Fruit fly (Drosophila melanogaster) whole organism, embryonic: Measurements from ENCODE around the gene CG8562.

Experiments used
- Abd-B ChIP-seq: fragments of 200-800 bp; sonication (Bioruptor generic); optimal IDR thresholded peaks from 2 replicates; lab custom pipeline; 2018; ENCODE audit warnings: missing biosample characterization, mild to moderate bottlenecking, missing genetic modification characterization, moderate library complexity
- Atf-2 ChIP-seq: fragments of 200-800 bp; sonication (Bioruptor generic); optimal IDR thresholded peaks from 2 replicates; lab custom pipeline; 2016; ENCODE audit warnings: missing biosample characterization, missing genetic modification characterization
- CG10209 ChIP-seq: fragments of 200-800 bp; sonication (Bioruptor generic); optimal IDR thresholded peaks from 3 replicates; lab custom pipeline; 2017; ENCODE audit warnings: missing biosample characterization, mild to moderate bottlenecking, missing genetic modification characterization, missing genetic modification reagents
- CG11247 ChIP-seq: fragments of 200-800 bp; sonication (Bioruptor generic); IDR thresholded peaks from 2 replicates; pipeline ENCODE4 v1.3.6; 2022; ENCODE audit warnings: missing biosample characterization, missing genetic modification characterization
- CG14710 ChIP-seq: fragments of 200-800 bp; sonication (Bioruptor generic); optimal IDR thresholded peaks from 3 replicates; lab custom pipeline; 2019; ENCODE audit warnings: missing biosample characterization, mild to moderate bottlenecking, missing genetic modification characterization, moderate library complexity
- CG15479 ChIP-seq: fragments of 200-800 bp; sonication (Bioruptor generic); optimal IDR thresholded peaks from 3 replicates; lab custom pipeline; 2019; ENCODE audit warnings: missing biosample characterization, mild to moderate bottlenecking, missing genetic modification characterization, moderate library complexity
- CG17361 ChIP-seq: fragments of 200-800 bp; sonication (Bioruptor generic); IDR thresholded peaks from 3 replicates; pipeline ENCODE4 v1.3.6; 2022; ENCODE audit warnings: missing biosample characterization, missing genetic modification characterization
- CG1832 ChIP-seq: fragments of 200-800 bp; sonication (Bioruptor generic); optimal IDR thresholded peaks from 2 replicates; lab custom pipeline; 2017; ENCODE audit warnings: missing biosample characterization, mild to moderate bottlenecking, missing genetic modification characterization, inconsistent platforms
- CG18599 ChIP-seq: fragments of 200-800 bp; sonication (Bioruptor generic); optimal IDR thresholded peaks from 3 replicates; lab custom pipeline; 2017; ENCODE audit warnings: missing biosample characterization, missing genetic modification characterization, mild to moderate bottlenecking, moderate library complexity, missing genetic modification reagents
- CG31441 ChIP-seq: fragments of 200-800 bp; sonication (Bioruptor generic); IDR thresholded peaks from 2 replicates; pipeline ENCODE4 v1.3.6; 2022; ENCODE audit warnings: missing biosample characterization, missing genetic modification characterization
- CG3163 ChIP-seq: fragments of 200-800 bp; sonication (Bioruptor generic); optimal IDR thresholded peaks from 3 replicates; lab custom pipeline; 2016; ENCODE audit warnings: missing biosample characterization, missing genetic modification characterization
- CG33213 ChIP-seq: fragments of 200-800 bp; sonication (Bioruptor generic); optimal IDR thresholded peaks from 3 replicates; lab custom pipeline; 2016; ENCODE audit warnings: missing biosample characterization, missing genetic modification characterization
- CG34422 ChIP-seq: fragments of 200-800 bp; sonication (Bioruptor generic); IDR thresholded peaks from 3 replicates; pipeline ENCODE4 v1.3.6; 2022; ENCODE audit warnings: missing biosample characterization, missing genetic modification characterization
- CG3726 ChIP-seq: fragments of 200-800 bp; sonication (Bioruptor generic); IDR thresholded peaks from 3 replicates; pipeline ENCODE4, ENCODE4 v1.3.6; 2022; ENCODE audit warnings: missing biosample characterization, missing genetic modification characterization
- CG8089 ChIP-seq: fragments of 200-800 bp; sonication (Bioruptor generic); optimal IDR thresholded peaks from 3 replicates; lab custom pipeline; 2016; ENCODE audit warnings: missing biosample characterization, missing genetic modification characterization
- Drgx ChIP-seq: fragments of 200-800 bp; sonication (Bioruptor generic); IDR thresholded peaks from 2 replicates; pipeline ENCODE4 v1.3.6; 2022; ENCODE audit warnings: missing biosample characterization, missing genetic modification characterization
- Eip74EF ChIP-seq, 2 experiments: fragments of 200-800 bp in 1 of 2; fragments of >200 bp in 1 of 2; sonication (Bioruptor generic) in 1 of 2; optimal IDR thresholded peaks; 2 replicates each; lab custom pipeline; 2017 to 2019; ENCODE audit warnings: missing biosample characterization in 2 of 2, missing genetic modification characterization in 2 of 2, mild to moderate bottlenecking in 1 of 2, moderate library complexity in 1 of 2
- HmgD ChIP-seq: fragments of 200-800 bp; sonication (Bioruptor generic); optimal IDR thresholded peaks from 3 replicates; lab custom pipeline; 2016; ENCODE audit warnings: missing biosample characterization, missing genetic modification characterization
- Hr3 ChIP-seq: fragments of 200-800 bp; sonication (Bioruptor generic); optimal IDR thresholded peaks from 3 replicates; lab custom pipeline; 2016; ENCODE audit warnings: missing biosample characterization, missing genetic modification characterization
- Hr78 ChIP-seq, 2 experiments: fragments of 200-800 bp in 1 of 2; fragments of >200 bp in 1 of 2; sonication (Bioruptor generic) in 1 of 2; optimal IDR thresholded peaks; 2 replicates each; lab custom pipeline; 2017 to 2019; ENCODE audit warnings: missing biosample characterization in 2 of 2, missing genetic modification characterization in 2 of 2, mild to moderate bottlenecking in 1 of 2, moderate library complexity in 1 of 2
- Hsf ChIP-seq: fragments of 200-800 bp; sonication (Bioruptor generic); optimal IDR thresholded peaks from 3 replicates; lab custom pipeline; 2016; ENCODE audit warnings: missing biosample characterization, missing genetic modification characterization
- Oaz ChIP-seq: fragments of 200-800 bp; sonication (Bioruptor generic); IDR thresholded peaks from 2 replicates; pipeline ENCODE4 v1.3.6; 2022; ENCODE audit warnings: missing biosample characterization, missing genetic modification characterization
- PHDP ChIP-seq: fragments of 200-800 bp; sonication (Bioruptor generic); optimal IDR thresholded peaks from 3 replicates; lab custom pipeline; 2018; ENCODE audit warnings: missing biosample characterization, mild to moderate bottlenecking, missing genetic modification characterization, moderate library complexity
- Ptx1 ChIP-seq: fragments of 200-800 bp; sonication (Bioruptor generic); IDR thresholded peaks from 2 replicates; pipeline ENCODE4 v1.3.6; 2022; ENCODE audit warnings: missing biosample characterization, missing genetic modification characterization
- Ravus ChIP-seq: fragments of 200-800 bp; sonication (Bioruptor generic); IDR thresholded peaks from 2 replicates; pipeline ENCODE4 v1.3.6; 2022; ENCODE audit warnings: missing biosample characterization, missing genetic modification characterization
- Rx ChIP-seq: fragments of 200-800 bp; sonication (Bioruptor generic); IDR thresholded peaks from 2 replicates; pipeline ENCODE4 v1.3.6; 2022; ENCODE audit warnings: missing biosample characterization, missing genetic modification characterization
- bowl ChIP-seq: fragments of 200-800 bp; sonication (Bioruptor generic); IDR thresholded peaks from 2 replicates; pipeline ENCODE4 v1.3.6; 2022; ENCODE audit warnings: missing biosample characterization, missing genetic modification characterization
- ci ChIP-seq: fragments of 200-800 bp; sonication (Bioruptor generic); IDR thresholded peaks from 3 replicates; pipeline ENCODE4 v1.3.6; 2022; ENCODE audit warnings: missing biosample characterization, missing genetic modification characterization
- dysf ChIP-seq: fragments of 200-800 bp; sonication (Bioruptor generic); IDR thresholded peaks from 3 replicates; pipeline ENCODE4 v1.3.6; 2022; ENCODE audit warnings: missing biosample characterization, missing genetic modification characterization
- esg ChIP-seq: fragments of 200-800 bp; sonication (Bioruptor generic); conservative IDR thresholded peaks from 2 replicates; pipeline ENCODE4 v1.3.6; 2022; ENCODE audit warnings: missing biosample characterization, missing genetic modification characterization
- fu2 ChIP-seq: fragments of 200-800 bp; sonication (Bioruptor generic); optimal IDR thresholded peaks from 2 replicates; lab custom pipeline; 2016; ENCODE audit warnings: missing biosample characterization, missing genetic modification characterization
- h ChIP-seq: fragments of >200 bp; optimal IDR thresholded peaks from 2 replicates; lab custom pipeline; 2017
- hb ChIP-seq: fragments of 200-800 bp; sonication (Bioruptor generic); IDR thresholded peaks from 3 replicates; pipeline ENCODE4 v1.3.6; 2022; ENCODE audit warnings: missing biosample characterization, missing genetic modification characterization; ENCODE audit not compliant: partially characterized antibody
- hbn ChIP-seq: fragments of 200-800 bp; sonication (Bioruptor generic); IDR thresholded peaks from 2 replicates; pipeline ENCODE4 v1.3.6; 2022; ENCODE audit warnings: missing biosample characterization, missing genetic modification characterization; ENCODE audit not compliant: partially characterized antibody
- insv ChIP-seq, 2 experiments: fragments of 200-800 bp; sonication (Bioruptor generic); optimal IDR thresholded peaks; 3 replicates each; lab custom pipeline; 2016 to 2018; ENCODE audit warnings: missing biosample characterization in 2 of 2, missing genetic modification characterization in 2 of 2
- lbe ChIP-seq: fragments of 200-800 bp; sonication (Bioruptor generic); optimal IDR thresholded peaks from 2 replicates; lab custom pipeline; 2016; ENCODE audit warnings: missing biosample characterization, mild to moderate bottlenecking, missing genetic modification characterization
- mirr ChIP-seq: fragments of 200-800 bp; sonication (Bioruptor generic); optimal IDR thresholded peaks from 3 replicates; lab custom pipeline; 2018; ENCODE audit warnings: missing biosample characterization, mild to moderate bottlenecking, missing genetic modification characterization
- psq ChIP-seq: fragments of 200-800 bp; sonication (Bioruptor generic); optimal IDR thresholded peaks from 2 replicates; lab custom pipeline; 2017; ENCODE audit warnings: missing biosample characterization, missing genetic modification characterization
- pzg ChIP-seq: fragments of 200-800 bp; sonication (Bioruptor generic); optimal IDR thresholded peaks from 3 replicates; lab custom pipeline; 2018; ENCODE audit warnings: missing biosample characterization, mild to moderate bottlenecking, missing genetic modification characterization, moderate library complexity
- repo ChIP-seq: fragments of 200-800 bp; sonication (Bioruptor generic); optimal IDR thresholded peaks from 2 replicates; lab custom pipeline; 2016; ENCODE audit warnings: missing biosample characterization, missing genetic modification characterization
- tap ChIP-seq: fragments of 200-800 bp; optimal IDR thresholded peaks from 3 replicates; lab custom pipeline; 2019; ENCODE audit warnings: missing biosample characterization, mild to moderate bottlenecking, missing genetic modification characterization, moderate library complexity
- ttk ChIP-seq: fragments of 200-800 bp; sonication (Bioruptor generic); IDR thresholded peaks from 2 replicates; pipeline ENCODE4 v2.1.2; 2022; ENCODE audit warnings: missing biosample characterization, missing genetic modification characterization
- twi ChIP-seq: fragments of 200-800 bp; optimal IDR thresholded peaks from 2 replicates; lab custom pipeline; 2019; ENCODE audit warnings: missing biosample characterization, mild to moderate bottlenecking, missing genetic modification characterization, moderate library complexity
- unc-4 ChIP-seq: fragments of 200-800 bp; sonication (Bioruptor generic); IDR thresholded peaks from 2 replicates; pipeline ENCODE4 v1.3.6; 2022; ENCODE audit warnings: missing biosample characterization, missing genetic modification characterization; ENCODE audit not compliant: partially characterized antibody
- yki ChIP-seq: fragments of >200 bp; optimal IDR thresholded peaks from 3 replicates; lab custom pipeline; 2018
- zen ChIP-seq: fragments of 200-800 bp; sonication (Bioruptor generic); optimal IDR thresholded peaks from 3 replicates; lab custom pipeline; 2018; ENCODE audit warnings: missing biosample characterization, mild to moderate bottlenecking, missing genetic modification characterization, moderate library complexity

The CG8562 gene

DNA sequence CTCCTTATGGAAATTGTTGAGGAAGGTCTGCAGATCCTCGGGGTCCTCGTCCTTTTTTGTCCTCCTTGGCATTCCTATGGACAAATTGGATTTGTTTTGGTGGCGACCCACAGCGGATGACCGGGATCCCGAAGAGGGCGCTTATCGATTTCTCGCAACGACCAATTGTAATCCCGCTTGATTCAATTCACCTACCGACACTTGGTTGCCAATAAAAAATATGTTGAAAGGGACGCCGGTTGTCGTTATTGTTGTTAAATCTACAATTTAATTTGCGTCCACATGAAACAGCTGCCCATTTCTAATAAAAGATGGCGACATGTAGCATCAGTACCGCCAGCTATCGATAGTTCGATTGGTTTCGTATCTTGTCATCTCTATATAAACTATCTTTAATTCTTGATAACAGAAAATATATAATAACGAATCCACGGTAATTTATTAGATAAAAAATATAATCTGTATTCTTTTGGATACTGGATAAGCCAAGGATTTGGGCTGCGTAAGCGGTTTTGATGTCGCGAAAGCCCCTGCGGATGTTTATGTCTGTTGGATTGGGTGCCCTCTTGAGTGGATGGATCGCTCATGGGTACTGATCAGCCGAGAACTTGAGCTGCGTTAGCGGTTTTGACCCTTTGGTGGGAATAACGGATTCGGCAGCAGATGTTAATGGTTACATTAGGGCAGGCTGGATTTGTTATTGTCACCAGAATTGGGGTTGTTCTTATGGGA lies 41.5 kb upstream of the CG8562 start, which contains the start of gene CTCF (continued):
- no peak for TF ChIP-seq CG1832 (GFP tag; lab: Kevin White, UChicago)
- no peak for TF ChIP-seq h (lab: Kevin White, UChicago)
- TF ChIP-seq Rx (GFP tag; lab: Robert Waterston, UW), result no peak
- no peak for TF ChIP-seq bowl (GFP tag; lab: Robert Waterston, UW)
- TF ChIP-seq Drgx (GFP tag; lab: Robert Waterston, UW), result peak; percentile 26; the same call in 1 of the 2 replicates
- no peak for TF ChIP-seq Hr78 (GFP tag; optimal IDR thresholded peaks at IDR 0.05; lab: Kevin White, UChicago)
- peak; percentile 76 for TF ChIP-seq CG33213 (GFP tag; lab: Kevin White, UChicago)
- peak; percentile 38 for TF ChIP-seq lbe (GFP tag; lab: Kevin White, UChicago)
- TF ChIP-seq yki (lab: Kevin White, UChicago), result no peak
- TF ChIP-seq psq (GFP tag; lab: Kevin White, UChicago), result no peak
- peak; percentile 63 for TF ChIP-seq CG34422 (GFP tag; lab: Robert Waterston, UW)
- peak; percentile 65; the same call in 2 of the 3 replicates for TF ChIP-seq hb (GFP tag; lab: Robert Waterston, UW)
- TF ChIP-seq Ravus (GFP tag; lab: Robert Waterston, UW), result no peak
- no peak for TF ChIP-seq Eip74EF (GFP tag; optimal IDR thresholded peaks at IDR 0.05; lab: Kevin White, UChicago)
- TF ChIP-seq esg (GFP tag; lab: Robert Waterston, UW), result 0 out of 2 replicates have a peak, but pooled peaks have one; percentile 27
- peak; percentile 74 for TF ChIP-seq CG17361 (GFP tag; lab: Robert Waterston, UW)
- no peak for TF ChIP-seq CG3726 (GFP tag; lab: Robert Waterston, UW)
- TF ChIP-seq pzg (GFP tag; lab: Kevin White, UChicago), result peak; percentile 62
- TF ChIP-seq tap (tag; lab: Kevin White, UChicago), result peak; percentile 12
- peak; percentile 50 for TF ChIP-seq Ptx1 (GFP tag; lab: Robert Waterston, UW)
- TF ChIP-seq Abd-B (GFP tag; lab: Kevin White, UChicago), result peak; percentile 14
- 0 out of 3 replicates have a peak, but pooled peaks have one; percentile 41 for TF ChIP-seq ci (GFP tag; lab: Robert Waterston, UW)
- peak; percentile 33 for TF ChIP-seq CG10209 (GFP tag; lab: Kevin White, UChicago)
- TF ChIP-seq Hsf (GFP tag; lab: Kevin White, UChicago), result peak; percentile 62
- peak; percentile 28 for TF ChIP-seq PHDP
- TF ChIP-seq Oaz (GFP tag; lab: Robert Waterston, UW), result no peak
- TF ChIP-seq CG18599 (GFP tag; lab: Kevin White, UChicago), result no peak
- peak; percentile 50 for TF ChIP-seq CG14710
- peak; percentile 35 for TF ChIP-seq twi
- TF ChIP-seq repo (GFP tag; lab: Kevin White, UChicago), result peak; percentile 21
- peak; percentile 18 for TF ChIP-seq zen (tag; lab: Kevin White, UChicago)
- TF ChIP-seq insv (GFP tag; optimal IDR thresholded peaks at IDR 0.05; lab: Kevin White, UChicago), result peak in 1 of 2 experiments; percentile 50
- TF ChIP-seq CG15479 (GFP tag; lab: Kevin White, UChicago), result no peak
- TF ChIP-seq ttk (GFP tag; lab: Robert Waterston, UW), result no peak
- TF ChIP-seq CG11247, result peak; percentile 45; the same call in 1 of the 2 replicates
- peak; percentile 13 for TF ChIP-seq Hr3 (GFP tag; lab: Kevin White, UChicago)
- peak; percentile 61 for TF ChIP-seq hbn (GFP tag; lab: Robert Waterston, UW)
- peak; percentile 88 for TF ChIP-seq unc-4 (GFP tag; lab: Robert Waterston, UW)
- no peak for TF ChIP-seq HmgD
- no peak for TF ChIP-seq fu2 (GFP tag; lab: Kevin White, UChicago)
- no peak for TF ChIP-seq Atf-2 (GFP tag; lab: Kevin White, UChicago)
- TF ChIP-seq CG3163, result no peak
- peak; percentile 56 for TF ChIP-seq mirr (GFP tag; lab: Kevin White, UChicago)
- TF ChIP-seq CG31441 (GFP tag; lab: Robert Waterston, UW), result peak; percentile 40; the same call in 1 of the 2 replicates
- TF ChIP-seq CG8089, result peak; percentile 2
- TF ChIP-seq dysf (GFP tag; lab: Robert Waterston, UW), result peak; percentile 67; the same call in 2 of the 3 replicates
- TF ChIP-seq, all 482 proteins: peak for 245
